Worm (Caenorhabditis elegans): ENCODE results near the gene clec-254.

Gene clec-254

ce11 chrV:18787417-18787918 lies 33.2 kb upstream of the clec-254 start, which contains the start of gene Y17D7B.2:
Gene Y17D7B.2 (plus strand): TSS chrV:18787739.
- no peak for TF ChIP-seq unc-39 (tag; optimal IDR thresholded peaks at IDR 0.05)
- TF ChIP-seq ces-1 (GFP tag; optimal IDR thresholded peaks at IDR 0.05), result no peak
- TF ChIP-seq snpc-4 (tag; optimal IDR thresholded peaks at IDR 0.05), result no peak
- no peak for TF ChIP-seq unc-120 (tag; optimal IDR thresholded peaks at IDR 0.05; ENCODE audit: poor library complexity, severe bottlenecking)
- TF ChIP-seq sem-2 (GFP tag; optimal IDR thresholded peaks at IDR 0.05), result no peak

ce11 chrV:18786694-18787093 lies 32.5 kb upstream of the clec-254 start, which contains the start of gene Y17D7B.3:
Gene Y17D7B.3 (minus strand): TSS chrV:18786794.
- TF ChIP-seq snpc-4 (tag; optimal IDR thresholded peaks at IDR 0.05), result no peak
- no peak for TF ChIP-seq nhr-237 (tag; optimal IDR thresholded peaks at IDR 0.05)
- TF ChIP-seq cnd-1 (tag; optimal IDR thresholded peaks at IDR 0.05), result no peak
- no peak for TF ChIP-seq tbx-8 (GFP tag; optimal IDR thresholded peaks at IDR 0.05)
- TF ChIP-seq nhr-2 (tag; optimal IDR thresholded peaks at IDR 0.05), result no peak
- no peak for TF ChIP-seq lin-32 (GFP tag; optimal IDR thresholded peaks at IDR 0.05)
- no peak for TF ChIP-seq unc-39 (tag; optimal IDR thresholded peaks at IDR 0.05)
- no peak for TF ChIP-seq mep-1 (tag; optimal IDR thresholded peaks at IDR 0.05)
- no peak for TF ChIP-seq ces-1 (GFP tag; optimal IDR thresholded peaks at IDR 0.05)
- no peak for TF ChIP-seq nhr-28 (tag; optimal IDR thresholded peaks at IDR 0.05)
- no peak for TF ChIP-seq ztf-11 (tag; optimal IDR thresholded peaks at IDR 0.05)
- TF ChIP-seq nhr-12 (tag; optimal IDR thresholded peaks at IDR 0.05), result no peak
- no peak for TF ChIP-seq ceh-39 (tag; optimal IDR thresholded peaks at IDR 0.05)
- TF ChIP-seq M03D4.4 (tag; optimal IDR thresholded peaks at IDR 0.05), result no peak
- TF ChIP-seq unc-120 (tag; optimal IDR thresholded peaks at IDR 0.05; ENCODE audit: poor library complexity, severe bottlenecking), result no peak
- TF ChIP-seq pha-4 (tag; optimal IDR thresholded peaks at IDR 0.05), result no peak

- TF ChIP-seq cnd-1 (tag; optimal IDR thresholded peaks at IDR 0.05), result no peak
- TF ChIP-seq mab-5 (tag; optimal IDR thresholded peaks at IDR 0.05), result no peak
- no peak for TF ChIP-seq bed-3 (GFP tag; optimal IDR thresholded peaks at IDR 0.05)
- TF ChIP-seq elt-3 (tag; optimal IDR thresholded peaks at IDR 0.05), result no peak
- TF ChIP-seq flh-1 (GFP tag; optimal IDR thresholded peaks at IDR 0.05), result no peak
- no peak for TF ChIP-seq mls-2 (tag; optimal IDR thresholded peaks at IDR 0.05)
- no peak for TF ChIP-seq ceh-83 (GFP tag; optimal IDR thresholded peaks at IDR 0.05)
- TF ChIP-seq snpc-4 (tag; optimal IDR thresholded peaks at IDR 0.05), result no peak
- no peak for TF ChIP-seq nhr-28 (tag; optimal IDR thresholded peaks at IDR 0.05)
- no peak for TF ChIP-seq nhr-237 (tag; optimal IDR thresholded peaks at IDR 0.05)
- no peak for TF ChIP-seq nhr-12 (tag; optimal IDR thresholded peaks at IDR 0.05)
- TF ChIP-seq pha-4 (tag; optimal IDR thresholded peaks at IDR 0.05), result no peak
- no peak for TF ChIP-seq M03D4.4 (tag; optimal IDR thresholded peaks at IDR 0.05)
- TF ChIP-seq lin-32 (GFP tag; optimal IDR thresholded peaks at IDR 0.05), result no peak
- no peak for TF ChIP-seq zip-8 (tag; optimal IDR thresholded peaks at IDR 0.05)
- TF ChIP-seq unc-120 (tag; optimal IDR thresholded peaks at IDR 0.05; ENCODE audit: poor library complexity, severe bottlenecking), result no peak
- TF ChIP-seq nhr-2 (tag; optimal IDR thresholded peaks at IDR 0.05), result no peak
- no peak for TF ChIP-seq elt-1 (tag; optimal IDR thresholded peaks at IDR 0.05; ENCODE audit: borderline replicate concordance, insufficient read depth)
- TF ChIP-seq mep-1 (tag; optimal IDR thresholded peaks at IDR 0.05), result no peak
Observed at ce11 chrV:18783474-18783873, 29.2 kb upstream of the clec-254 start, which contains the start of gene Y17D7B.10. Gene Y17D7B.10 (plus strand): TSS chrV:18783716.

ce11 chrV:18782747-18783146 lies 28.5 kb upstream of the clec-254 start:
- no peak for TF ChIP-seq unc-39 (tag; optimal IDR thresholded peaks at IDR 0.05)
- TF ChIP-seq flh-1 (GFP tag; optimal IDR thresholded peaks at IDR 0.05), result no peak
- TF ChIP-seq lin-32 (GFP tag; optimal IDR thresholded peaks at IDR 0.05), result no peak
- no peak for TF ChIP-seq lin-13 (tag; optimal IDR thresholded peaks at IDR 0.05)
- TF ChIP-seq mls-2 (tag; optimal IDR thresholded peaks at IDR 0.05), result no peak
- TF ChIP-seq blmp-1 (tag; optimal IDR thresholded peaks at IDR 0.05), result no peak
- TF ChIP-seq tbx-8 (GFP tag; optimal IDR thresholded peaks at IDR 0.05), result no peak
- TF ChIP-seq nhr-76 (tag; optimal IDR thresholded peaks at IDR 0.05), result no peak
- no peak for TF ChIP-seq sptf-1 (tag; optimal IDR thresholded peaks at IDR 0.05)
- TF ChIP-seq ztf-11 (tag; optimal IDR thresholded peaks at IDR 0.05), result no peak
- TF ChIP-seq ceh-39 (tag; optimal IDR thresholded peaks at IDR 0.05), result no peak
- TF ChIP-seq nhr-2 (tag; optimal IDR thresholded peaks at IDR 0.05), result no peak
- no peak for TF ChIP-seq unc-62 (GFP tag; optimal IDR thresholded peaks at IDR 0.05)
- TF ChIP-seq ceh-43 (GFP tag; optimal IDR thresholded peaks at IDR 0.05), result no peak
- TF ChIP-seq lsy-2 (tag; optimal IDR thresholded peaks at IDR 0.05), result no peak
- TF ChIP-seq pha-4 (tag; optimal IDR thresholded peaks at IDR 0.05), result no peak
- no peak for TF ChIP-seq ham-2 (GFP tag; optimal IDR thresholded peaks at IDR 0.05)
- no peak for TF ChIP-seq M03D4.4 (tag; optimal IDR thresholded peaks at IDR 0.05)
- TF ChIP-seq elt-1 (tag; optimal IDR thresholded peaks at IDR 0.05; ENCODE audit: borderline replicate concordance, insufficient read depth), result no peak
- no peak for TF ChIP-seq sem-2 (GFP tag; optimal IDR thresholded peaks at IDR 0.05)

Measured in whole organism, mixed stage, embryonic.